Fruit fly (Drosophila melanogaster) whole organism, prepupa: ENCODE results near the gene Spn28Da.
A peak's percentile ranks its signal among the peaks of the same experiment; 100 is the strongest.

Experiments
- CG15336 ChIP-seq: fragments of 200-800 bp; sonication (Bioruptor generic); IDR thresholded peaks from 2 replicates; pipeline ENCODE4 v1.3.6; 2022; ENCODE audit warnings: missing biosample characterization, missing genetic modification characterization
- Lpt ChIP-seq: fragments of 200-800 bp; sonication (Bioruptor generic); optimal IDR thresholded peaks from 3 replicates; lab custom pipeline; 2016; ENCODE audit warnings: missing biosample characterization, missing genetic modification characterization
- dsx ChIP-seq: fragments of 200-800 bp; optimal IDR thresholded peaks from 3 replicates; lab custom pipeline; 2019; ENCODE audit warnings: missing biosample characterization, mild to moderate bottlenecking, missing genetic modification characterization, moderate library complexity; ENCODE audit not compliant: poor library complexity, severe bottlenecking
- fd85E ChIP-seq: fragments of 200-800 bp; sonication (Bioruptor generic); optimal IDR thresholded peaks from 3 replicates; lab custom pipeline; 2016; ENCODE audit warnings: missing biosample characterization, missing genetic modification characterization
- ss ChIP-seq, 2 experiments: fragments of 200-800 bp; sonication (Bioruptor generic); optimal IDR thresholded peaks; 2 replicates in 1 of 2; 3 replicates in 1 of 2; lab custom pipeline; 2017 to 2018; ENCODE audit warnings: mild to moderate bottlenecking in 2 of 2, missing biosample characterization in 2 of 2, missing genetic modification characterization in 2 of 2, moderate library complexity in 1 of 2

DNA sequence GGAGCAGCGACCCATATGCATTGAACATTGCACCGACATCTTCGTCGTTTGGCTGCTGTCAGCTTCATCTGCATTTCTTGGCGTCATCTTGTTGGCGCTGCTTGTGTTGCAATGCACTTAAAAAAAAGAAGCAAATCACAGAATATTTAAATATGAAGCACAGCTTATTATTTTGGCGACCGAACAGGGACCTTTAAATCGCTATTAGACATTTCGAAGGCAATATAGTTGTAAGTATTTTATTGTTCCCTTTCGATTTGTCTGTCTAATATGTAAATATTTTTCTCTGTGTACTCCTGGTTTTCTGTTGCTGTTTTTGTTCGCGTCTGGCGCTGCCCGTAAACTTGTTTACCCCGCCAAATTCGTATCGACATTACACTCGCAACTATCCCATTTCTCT is 11.0 kb upstream of the Spn28Da start:
- TF ChIP-seq ss (GFP tag; optimal IDR thresholded peaks at IDR 0.05; lab: Kevin White, UChicago) = peak; percentile 95 to 96
- peak; percentile 97 for TF ChIP-seq CG15336
- TF ChIP-seq fd85E (GFP tag; lab: Kevin White, UChicago) = peak; percentile 86
- peak; percentile 95 for TF ChIP-seq Lpt
- TF ChIP-seq dsx (GFP tag; lab: Kevin White, UChicago) = peak; percentile 97
